Worm (Caenorhabditis elegans) whole organism, young adult: ENCODE data around the gene C41A3.2.

Experiments used
- B0261.1 ChIP-seq: sonication (generic microtip); optimal IDR thresholded peaks from 2 replicates; lab custom pipeline; 2016; ENCODE audit warnings: mild to moderate bottlenecking, missing genetic modification characterization, moderate library complexity, missing compliant biosample characterization
- F10E7.11 ChIP-seq: sonication (generic microtip); optimal IDR thresholded peaks from 2 replicates; lab custom pipeline; 2017; ENCODE audit warnings: mild to moderate bottlenecking, missing genetic modification characterization, moderate library complexity, missing compliant biosample characterization
- F22D6.2 ChIP-seq: sonication (generic microtip); optimal IDR thresholded peaks from 2 replicates; lab custom pipeline; 2016; ENCODE audit warnings: mild to moderate bottlenecking, missing genetic modification characterization, missing compliant biosample characterization
- F33H1.4 ChIP-seq: fragments of 200-800 bp; sonication (Bioruptor generic); IDR thresholded peaks from 2 replicates; pipeline ENCODE4 v1.3.6; 2022; ENCODE audit warnings: missing genetic modification reagents, missing genetic modification characterization, missing compliant biosample characterization
- ZK185.1 ChIP-seq: sonication (generic microtip); optimal IDR thresholded peaks from 2 replicates; lab custom pipeline; 2016; ENCODE audit warnings: mild to moderate bottlenecking, missing genetic modification characterization, missing compliant biosample characterization; ENCODE audit not compliant: poor library complexity, severe bottlenecking
- aptf-2 ChIP-seq: fragments of 200-800 bp; sonication (Bioruptor generic); conservative IDR thresholded peaks from 2 replicates; pipeline ENCODE4 v1.3.6; 2022; ENCODE audit warnings: missing genetic modification reagents, missing genetic modification characterization, missing compliant biosample characterization
- athp-1 ChIP-seq: sonication (generic microtip); optimal IDR thresholded peaks from 2 replicates; lab custom pipeline; 2017; ENCODE audit warnings: mild to moderate bottlenecking, missing genetic modification characterization, missing compliant biosample characterization
- attf-3 ChIP-seq: fragments of 200-800 bp; sonication (Bioruptor generic); conservative IDR thresholded peaks from 2 replicates; pipeline ENCODE4 v1.3.6; 2022; ENCODE audit warnings: missing genetic modification reagents, missing genetic modification characterization, missing compliant biosample characterization
- ceh-100 ChIP-seq: fragments of 200-800 bp; sonication (Bioruptor generic); IDR thresholded peaks from 2 replicates; pipeline ENCODE4 v1.3.6; 2022; ENCODE audit warnings: missing genetic modification reagents, missing genetic modification characterization, missing compliant biosample characterization
- ceh-91 ChIP-seq: fragments of 200-800 bp; sonication (Bioruptor generic); IDR thresholded peaks from 2 replicates; pipeline ENCODE4 v1.3.6; 2022; ENCODE audit warnings: missing genetic modification reagents, missing genetic modification characterization, missing compliant biosample characterization
- chd-7 ChIP-seq: sonication (generic microtip); optimal IDR thresholded peaks from 2 replicates; lab custom pipeline; 2016; ENCODE audit warnings: mild to moderate bottlenecking, missing genetic modification characterization, moderate library complexity, missing compliant biosample characterization
- dox-1 ChIP-seq: fragments of 200-800 bp; sonication (Bioruptor generic); IDR thresholded peaks from 2 replicates; pipeline ENCODE4 v1.3.6; 2022; ENCODE audit warnings: missing genetic modification reagents, missing genetic modification characterization, missing compliant biosample characterization
- efl-1 ChIP-seq: fragments of 150-350 bp; optimal IDR thresholded peaks from 2 replicates; lab custom pipeline; 2014; ENCODE audit warnings: missing biosample characterization, missing genetic modification reagents, missing genetic modification characterization
- egl-44 ChIP-seq: fragments of 200-800 bp; sonication (Bioruptor generic); IDR thresholded peaks from 2 replicates; pipeline ENCODE4 v1.3.6; 2022; ENCODE audit warnings: missing genetic modification reagents, missing genetic modification characterization, missing compliant biosample characterization
- gei-17 ChIP-seq: fragments of 200-800 bp; sonication (Bioruptor generic); optimal IDR thresholded peaks from 2 replicates; lab custom pipeline; 2018; ENCODE audit warnings: mild to moderate bottlenecking, missing genetic modification characterization, missing compliant biosample characterization
- hlh-12 ChIP-seq: sonication (generic microtip); optimal IDR thresholded peaks from 2 replicates; lab custom pipeline; 2016; ENCODE audit warnings: missing genetic modification characterization, missing compliant biosample characterization
- let-526 ChIP-seq: fragments of 200-800 bp; sonication (Bioruptor generic); IDR thresholded peaks from 2 replicates; pipeline ENCODE4 v1.3.6; 2022; ENCODE audit warnings: missing genetic modification reagents, missing genetic modification characterization, missing compliant biosample characterization
- lin-35 ChIP-seq, 3 experiments: fragments of 150-350 bp in 2 of 3; sonication (generic microtip) in 1 of 3; optimal IDR thresholded peaks; 2 replicates each; lab custom pipeline; 2014 to 2018; ENCODE audit warnings: missing biosample characterization in 3 of 3, missing genetic modification characterization in 3 of 3, missing genetic modification reagents in 3 of 3
- lin-54 ChIP-seq: fragments of 200-800 bp; sonication (Bioruptor generic); optimal IDR thresholded peaks from 2 replicates; lab custom pipeline; 2018; ENCODE audit warnings: mild to moderate bottlenecking, missing genetic modification characterization, missing compliant biosample characterization
- lir-1 ChIP-seq: fragments of 200-800 bp; sonication (Bioruptor generic); conservative IDR thresholded peaks from 2 replicates; pipeline ENCODE4 v1.3.6; 2022; ENCODE audit warnings: missing genetic modification reagents, missing genetic modification characterization, missing compliant biosample characterization
- lsl-1 ChIP-seq: fragments of 200-800 bp; sonication (Bioruptor generic); optimal IDR thresholded peaks from 2 replicates; lab custom pipeline; 2018; ENCODE audit warnings: mild to moderate bottlenecking, missing genetic modification characterization, moderate library complexity, missing compliant biosample characterization
- madf-3 ChIP-seq: fragments of 200-800 bp; sonication (Bioruptor generic); IDR thresholded peaks from 2 replicates; pipeline ENCODE4 v1.3.6; 2022; ENCODE audit warnings: missing genetic modification reagents, missing genetic modification characterization, missing compliant biosample characterization
- rec-8 ChIP-seq, 2 experiments: sonication (generic microtip); optimal IDR thresholded peaks; 2 replicates each; lab custom pipeline; 2016; ENCODE audit warnings: mild to moderate bottlenecking in 2 of 2, missing genetic modification characterization in 2 of 2, missing genetic modification reagents in 2 of 2, missing genotype in 2 of 2, missing biosample characterization in 1 of 2, missing compliant biosample characterization in 1 of 2, moderate library complexity in 1 of 2
- snpc-3.4 ChIP-seq: sonication (generic microtip); optimal IDR thresholded peaks from 2 replicates; lab custom pipeline; 2017; ENCODE audit warnings: missing genetic modification characterization, mild to moderate bottlenecking, missing compliant biosample characterization, antibody characterized with exemption, moderate library complexity, missing genotype, missing genetic modification reagents
- somi-1 ChIP-seq: fragments of 200-800 bp; sonication (Bioruptor generic); optimal IDR thresholded peaks from 2 replicates; lab custom pipeline; 2018; ENCODE audit warnings: mild to moderate bottlenecking, missing genetic modification characterization, missing compliant biosample characterization
- tbx-9 ChIP-seq: sonication (generic microtip); optimal IDR thresholded peaks from 2 replicates; lab custom pipeline; 2016; ENCODE audit warnings: borderline replicate concordance, missing genetic modification characterization, inconsistent platforms, missing compliant biosample characterization
- zfh-2 ChIP-seq: fragments of 200-800 bp; sonication (Bioruptor generic); conservative IDR thresholded peaks from 2 replicates; pipeline ENCODE4 v1.3.6; 2022; ENCODE audit warnings: missing genetic modification reagents, missing genetic modification characterization, missing compliant biosample characterization
- ztf-18 ChIP-seq: sonication (generic microtip); optimal IDR thresholded peaks from 2 replicates; lab custom pipeline; 2016; ENCODE audit warnings: missing genotype, mild to moderate bottlenecking, missing genetic modification characterization, missing compliant biosample characterization
- ztf-25 ChIP-seq: fragments of 200-800 bp; sonication (Bioruptor generic); IDR thresholded peaks from 2 replicates; pipeline ENCODE4 v1.3.6; 2022; ENCODE audit warnings: missing genetic modification reagents, missing genetic modification characterization, missing compliant biosample characterization

Gene C41A3.2

ce11 chrX:5450773-5451447 lies 36.8 kb upstream of the C41A3.2 start, which contains the start of gene C25F6.6 (continued):
- TF ChIP-seq B0261.1 (tag; lab: Kevin White, UChicago) (peak; percentile 80), athp-1 (tag; lab: Kevin White, UChicago) (no peak), tbx-9 (no peak), ceh-91 (GFP tag; lab: Robert Waterston, UW) (no peak), ztf-25 (GFP tag; lab: Robert Waterston, UW) (0 out of 2 replicates have a peak, but pooled peaks have one; percentile 7), lir-1 (no peak), hlh-12 (tag; lab: Kevin White, UChicago) (no peak), ceh-100 (GFP tag; lab: Robert Waterston, UW) (no peak), F10E7.11 (no peak), let-526 (GFP tag; lab: Robert Waterston, UW) (no peak)

- no peak for TF ChIP-seq gei-17 (GFP tag; lab: Kevin White, UChicago)
- TF ChIP-seq, all 124 proteins: peak for 0
These were observed 33.8 kb upstream of the C41A3.2 start, which contains the start of gene C25F6.8 for ce11 chrX:5447941-5448340. TSS of gene C25F6.8 (plus strand) at chrX:5448241.

- no peak for TF ChIP-seq lin-54 (GFP tag; lab: Kevin White, UChicago)
- no peak for TF ChIP-seq zfh-2 (GFP tag; lab: Robert Waterston, UW)
- TF ChIP-seq madf-3 (GFP tag; lab: Robert Waterston, UW) = no peak
- TF ChIP-seq aptf-2 (GFP tag; lab: Robert Waterston, UW) = no peak
- no peak for TF ChIP-seq lsl-1 (GFP tag; lab: Kevin White, UChicago)
- no peak for TF ChIP-seq egl-44
- no peak for TF ChIP-seq rec-8 (tag; optimal IDR thresholded peaks at IDR 0.05; lab: Kevin White, UChicago)
- TF ChIP-seq lin-35 (GFP tag; optimal IDR thresholded peaks at IDR 0.05; lab: Kevin White, UChicago) = no peak
These were observed 33.2 kb upstream of the C41A3.2 start for ce11 chrX:5447381-5447780.

ce11 chrX:5444863-5445262 lies 30.7 kb upstream of the C41A3.2 start, which contains the start of gene itm-2:
TSS of gene itm-2 (plus strand) at chrX:5445163.
- TF ChIP-seq rec-8 (tag; optimal IDR thresholded peaks at IDR 0.05; lab: Kevin White, UChicago) (no peak), dox-1 (GFP tag; lab: Robert Waterston, UW) (no peak)

- no peak for TF ChIP-seq egl-44
- no peak for TF ChIP-seq ZK185.1 (tag; lab: Kevin White, UChicago)
- TF ChIP-seq F22D6.2 (tag; lab: Kevin White, UChicago) = no peak
- no peak for TF ChIP-seq attf-3
- no peak for TF ChIP-seq rec-8 (tag; optimal IDR thresholded peaks at IDR 0.05; lab: Kevin White, UChicago)
- no peak for TF ChIP-seq ztf-18 (tag; lab: Kevin White, UChicago)
- TF ChIP-seq efl-1 (GFP tag; lab: Kevin White, UChicago) = no peak
- TF ChIP-seq somi-1 (GFP tag; lab: Kevin White, UChicago) = no peak
- TF ChIP-seq chd-7 (tag; lab: Kevin White, UChicago) = no peak
- no peak for TF ChIP-seq lsl-1 (GFP tag; lab: Kevin White, UChicago)
- TF ChIP-seq F33H1.4 (GFP tag; lab: Robert Waterston, UW) = no peak
- no peak for TF ChIP-seq snpc-3.4 (tag; lab: Kevin White, UChicago)
These were observed 19.8 kb upstream of the C41A3.2 start for ce11 chrX:5433912-5434311.
